Worm (Caenorhabditis elegans): ENCODE measurements around the gene col-40.

col-40 gene

DNA sequence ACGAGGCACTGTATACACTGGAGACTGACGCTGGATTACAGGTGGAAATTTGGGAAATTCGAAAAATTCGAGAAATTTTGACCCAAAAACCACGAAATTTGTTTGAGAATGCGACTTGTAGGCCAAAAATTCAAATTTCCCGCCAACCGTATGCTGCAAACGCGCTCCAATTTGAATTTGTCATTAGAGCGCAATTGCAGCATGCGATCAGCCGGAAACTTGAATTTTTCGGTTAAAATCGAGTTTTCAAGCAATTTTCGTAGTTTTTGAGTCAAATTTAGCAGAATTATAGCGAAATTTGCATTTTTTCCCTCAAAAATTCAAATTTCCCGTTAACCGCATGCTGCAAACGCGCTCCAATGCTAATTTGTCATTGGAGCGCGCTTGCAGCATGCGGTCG, 23.5 kb upstream of the col-40 start:
- TF ChIP-seq W03F9.2 (tag; optimal IDR thresholded peaks at IDR 0.05): no peak
- no peak for TF ChIP-seq dao-5 (tag; optimal IDR thresholded peaks at IDR 0.05)
- TF ChIP-seq him-1 (tag; optimal IDR thresholded peaks at IDR 0.05): no peak

DNA sequence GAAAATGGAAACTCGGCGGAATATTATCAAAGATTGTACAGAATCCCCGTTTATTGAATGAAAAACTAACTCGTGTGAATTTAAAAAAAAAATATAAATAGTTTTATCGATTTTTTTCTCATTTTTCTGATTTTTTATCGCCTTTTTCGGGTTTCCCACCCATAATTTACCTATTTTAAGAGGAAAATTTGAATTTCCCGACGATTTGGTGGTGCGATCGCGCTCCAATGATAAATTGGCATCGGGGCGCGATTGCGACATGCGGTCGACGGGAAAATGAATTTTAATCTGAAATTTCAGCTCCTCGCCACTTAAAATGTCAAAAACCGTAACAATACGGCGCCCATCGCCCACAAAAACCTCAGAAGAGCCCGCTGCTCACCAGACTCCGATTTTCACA, 20.9 kb upstream of the col-40 start, which contains the start of gene taf-6.1:
Gene taf-6.1, plus strand, starts transcription at position 301 of the 400 bp plus-strand sequence.
- TF ChIP-seq dao-5 (tag; optimal IDR thresholded peaks at IDR 0.05) (no peak), W03F9.2 (tag; optimal IDR thresholded peaks at IDR 0.05) (no peak), him-1 (tag; optimal IDR thresholded peaks at IDR 0.05) (no peak)

DNA sequence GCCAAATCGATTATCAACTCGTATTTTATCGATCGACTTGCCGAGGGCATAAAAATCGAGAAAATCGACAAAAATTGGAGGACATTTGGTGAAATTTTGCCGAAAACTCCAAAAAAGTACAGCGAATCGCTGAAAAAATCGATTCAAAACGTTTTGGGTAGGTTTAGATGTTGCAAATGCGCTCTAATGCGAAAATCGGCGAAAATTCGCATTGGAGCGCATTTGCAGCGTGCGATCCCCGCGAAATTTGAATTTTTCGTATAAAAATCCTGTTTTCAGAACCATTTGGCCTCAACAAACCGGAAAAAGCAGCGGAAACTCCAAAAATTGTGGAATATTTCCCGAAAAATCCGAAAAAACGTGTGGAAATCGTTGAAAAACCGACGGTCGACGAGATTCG, 19.7 kb upstream of the col-40 start:
- TF ChIP-seq dao-5 (tag; optimal IDR thresholded peaks at IDR 0.05) (no peak), him-1 (tag; optimal IDR thresholded peaks at IDR 0.05) (no peak), W03F9.2 (tag; optimal IDR thresholded peaks at IDR 0.05) (no peak)

DNA sequence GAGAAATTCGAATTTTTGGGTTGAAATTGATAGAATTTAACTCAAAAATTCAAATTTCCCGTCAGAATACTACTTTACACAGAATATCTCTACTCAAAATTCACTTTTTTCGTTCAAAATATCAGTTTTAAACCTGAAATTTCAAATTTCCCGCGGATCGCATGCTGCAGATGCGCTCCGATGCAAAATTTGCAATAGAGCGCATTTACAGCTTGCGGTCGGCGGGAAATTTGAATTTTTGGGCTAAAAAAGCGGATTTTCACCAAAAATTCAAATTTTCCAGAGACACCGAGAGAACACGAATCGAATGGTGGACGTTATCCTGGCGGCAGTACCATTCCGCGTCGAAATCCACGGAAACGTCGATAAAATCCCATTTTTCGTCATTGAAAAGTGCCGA, 18.0 kb upstream of the col-40 start:
- TF ChIP-seq W03F9.2 (tag; optimal IDR thresholded peaks at IDR 0.05): no peak
- TF ChIP-seq dao-5 (tag; optimal IDR thresholded peaks at IDR 0.05): no peak
- TF ChIP-seq him-1 (tag; optimal IDR thresholded peaks at IDR 0.05): no peak

DNA sequence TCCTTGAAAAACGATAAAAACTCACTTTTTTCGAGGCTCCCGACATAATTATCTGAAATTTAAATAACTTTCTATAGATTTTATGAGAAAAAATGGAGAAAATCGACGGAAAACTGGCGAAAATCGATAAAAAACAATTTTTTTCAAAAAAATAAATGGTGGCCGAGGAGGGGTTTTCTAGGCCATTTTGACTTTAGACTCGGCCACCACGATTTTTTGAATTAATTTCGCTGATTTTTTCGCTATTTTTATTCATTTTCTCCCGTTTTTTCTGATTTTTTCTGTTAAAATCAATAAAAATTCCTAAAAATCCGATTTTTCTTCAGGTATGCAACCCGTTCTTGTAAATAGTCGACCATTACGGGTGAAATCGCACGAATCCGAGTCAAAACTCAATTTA, 16.4 kb upstream of the col-40 start, which contains the start of the genes sut-1 and eri-3:
Gene sut-1, minus strand, starts transcription at position 58 of the 400 bp plus-strand sequence.
Gene eri-3, plus strand, starts transcription at position 327 of the 400 bp plus-strand sequence.
- TF ChIP-seq dao-5 (tag; optimal IDR thresholded peaks at IDR 0.05) (no peak), W03F9.2 (tag; optimal IDR thresholded peaks at IDR 0.05) (no peak), him-1 (tag; optimal IDR thresholded peaks at IDR 0.05) (no peak)

DNA sequence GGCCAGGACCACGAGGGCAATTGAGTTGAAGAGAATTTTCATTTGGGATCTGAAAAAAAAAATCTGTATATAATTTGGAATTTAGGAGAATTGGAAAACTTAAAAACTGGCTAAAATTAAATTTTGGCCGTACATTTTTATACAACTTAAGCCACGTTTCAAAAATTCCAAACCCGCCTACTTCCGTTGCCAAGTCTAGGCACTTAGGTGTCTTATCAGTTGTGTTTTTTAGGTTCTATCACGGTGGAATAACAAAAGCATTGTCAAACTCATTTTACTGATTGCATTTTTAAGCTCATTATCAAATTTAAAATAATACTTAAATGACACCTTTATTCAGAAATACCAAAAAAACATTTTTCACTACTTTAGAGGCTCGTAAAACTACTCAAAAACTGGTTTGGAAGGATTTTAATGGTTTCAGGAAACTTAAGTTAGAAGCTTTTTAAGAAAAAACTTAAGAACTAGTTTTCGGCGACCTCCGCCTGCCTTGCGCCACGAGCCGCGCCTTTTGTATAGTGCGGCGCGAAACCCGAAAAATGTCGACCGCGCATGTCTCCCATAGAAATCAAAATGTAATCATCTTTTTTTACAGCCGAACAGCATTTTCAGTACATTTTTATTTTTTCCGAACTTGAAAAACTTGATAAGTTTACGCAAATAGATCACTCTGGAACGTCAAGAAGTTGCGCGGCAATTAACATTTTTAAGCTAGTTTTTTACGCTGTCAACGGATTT, 11.4 kb upstream of the col-40 start, which contains the start of gene lips-13:
Gene lips-13, minus strand, starts transcription at position 51 of the 738 bp plus-strand sequence.
- TF ChIP-seq him-1 (tag; optimal IDR thresholded peaks at IDR 0.05): no peak
- no peak for TF ChIP-seq dao-5 (tag; optimal IDR thresholded peaks at IDR 0.05)
- TF ChIP-seq W03F9.2 (tag; optimal IDR thresholded peaks at IDR 0.05): no peak

DNA sequence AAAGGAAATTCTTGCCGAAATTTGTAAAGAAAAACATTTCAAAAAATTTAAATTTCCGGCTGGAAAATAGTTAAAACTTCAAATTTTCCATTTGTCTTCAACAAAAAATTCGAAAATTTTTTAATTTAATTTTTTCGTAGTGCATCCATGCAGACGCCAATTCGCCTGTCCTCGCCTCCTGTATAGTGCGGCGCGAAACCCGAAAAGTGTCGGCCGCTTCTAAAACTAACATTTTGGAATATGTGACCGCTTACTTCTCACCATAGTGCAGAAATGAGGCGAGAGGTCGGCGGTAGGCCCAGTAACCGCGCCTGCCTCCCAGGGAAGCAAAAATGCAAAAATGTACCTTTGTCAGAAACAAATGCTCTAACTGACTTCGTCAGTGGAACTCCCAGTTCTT, 9.8 kb upstream of the col-40 start:
- no peak for TF ChIP-seq dao-5 (tag; optimal IDR thresholded peaks at IDR 0.05)
- TF ChIP-seq him-1 (tag; optimal IDR thresholded peaks at IDR 0.05): no peak
- TF ChIP-seq W03F9.2 (tag; optimal IDR thresholded peaks at IDR 0.05): no peak

DNA sequence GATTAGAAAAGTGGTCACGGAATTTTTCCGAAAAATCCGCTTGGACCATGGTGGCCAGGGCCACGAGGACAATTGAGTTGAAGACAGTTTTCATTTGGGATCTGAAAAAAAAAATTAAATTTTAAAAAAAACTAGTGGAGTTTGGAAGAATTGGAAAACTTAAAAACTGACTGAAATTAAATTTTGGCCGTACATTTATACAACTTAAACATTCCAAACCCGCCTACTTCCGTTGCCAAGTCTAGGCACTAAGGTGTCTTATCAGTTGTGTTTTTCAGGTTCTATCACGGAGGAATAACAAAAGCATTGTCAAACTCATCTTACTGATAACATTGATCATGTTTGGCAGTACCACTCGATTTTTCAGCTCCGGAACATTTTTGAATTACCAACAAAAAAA, 7.4 kb upstream of the col-40 start, which contains the start of gene lips-12:
Gene lips-12, minus strand, starts transcription at position 101 of the 400 bp plus-strand sequence.
- TF ChIP-seq dao-5 (tag; optimal IDR thresholded peaks at IDR 0.05) (no peak), W03F9.2 (tag; optimal IDR thresholded peaks at IDR 0.05) (no peak), him-1 (tag; optimal IDR thresholded peaks at IDR 0.05) (no peak)

DNA sequence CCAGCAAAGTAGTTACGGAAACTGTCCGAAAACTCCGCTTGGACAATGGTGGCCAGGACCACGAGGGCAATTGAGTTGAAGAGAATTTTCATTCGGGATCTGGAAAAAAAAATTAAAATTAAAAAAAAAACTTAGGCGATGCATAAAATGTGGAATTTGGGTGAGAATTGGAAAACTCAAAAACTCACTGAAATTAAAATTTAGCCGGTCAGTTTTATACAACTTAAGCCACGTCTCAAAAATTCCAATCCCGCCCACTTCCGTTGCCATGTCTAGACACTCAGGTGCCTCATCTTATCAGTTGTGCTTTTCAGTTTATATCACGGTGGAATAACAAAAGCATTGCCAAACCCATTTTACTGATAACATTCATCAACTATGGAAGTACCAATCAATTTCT, 4.1 kb upstream of the col-40 start, which contains the start of gene lips-11:
Gene lips-11, minus strand, starts transcription at position 101 of the 400 bp plus-strand sequence.
- TF ChIP-seq him-1 (tag; optimal IDR thresholded peaks at IDR 0.05): no peak
- TF ChIP-seq W03F9.2 (tag; optimal IDR thresholded peaks at IDR 0.05): no peak
- no peak for TF ChIP-seq dao-5 (tag; optimal IDR thresholded peaks at IDR 0.05)

DNA sequence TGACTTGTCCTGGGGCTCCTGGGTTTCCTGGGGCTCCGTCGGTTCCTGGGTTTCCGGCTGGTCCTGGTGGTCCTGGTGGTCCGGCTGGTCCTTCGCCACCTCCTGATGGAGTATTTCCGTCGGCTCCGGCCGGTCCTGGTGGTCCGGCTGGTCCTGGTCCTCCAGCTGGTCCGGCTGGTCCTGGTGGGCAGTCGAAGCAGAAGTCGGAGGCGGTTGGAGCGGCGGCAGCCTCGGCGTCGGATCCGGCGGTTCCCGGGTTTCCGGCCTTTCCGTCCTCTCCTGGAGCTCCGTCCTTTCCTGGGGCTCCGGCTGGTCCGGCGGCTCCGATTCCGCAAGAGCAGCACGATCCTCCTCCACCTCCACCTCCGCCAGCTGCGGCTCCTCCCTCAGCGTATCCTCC, 1.5 kb downstream of the col-40 start:
- no peak for TF ChIP-seq him-1 (tag; optimal IDR thresholded peaks at IDR 0.05)

DNA sequence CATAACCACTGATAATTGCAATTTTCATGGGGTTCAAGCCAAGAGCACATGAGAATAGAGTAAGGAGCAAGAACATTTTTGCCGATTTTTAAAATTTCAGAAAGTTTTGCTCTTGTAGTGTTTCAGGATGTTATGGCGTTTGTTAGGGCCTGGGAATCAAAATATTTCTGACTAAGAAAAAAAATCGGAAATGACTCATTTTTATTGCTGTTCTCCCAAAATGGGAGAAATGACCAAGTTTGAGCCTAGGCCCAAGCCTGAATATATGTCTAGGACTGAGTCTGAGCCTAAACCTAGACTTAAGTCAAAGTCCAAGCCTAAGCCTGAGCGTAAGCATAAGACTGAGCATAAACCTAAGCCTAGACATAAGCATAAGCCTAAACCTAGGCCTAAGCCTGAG, 2.4 kb downstream of the col-40 start, which contains the start of gene T13B5.9:
Gene T13B5.9, minus strand, starts transcription at position 101 of the 400 bp plus-strand sequence.
- no peak for TF ChIP-seq dao-5 (tag; optimal IDR thresholded peaks at IDR 0.05)
- no peak for TF ChIP-seq him-1 (tag; optimal IDR thresholded peaks at IDR 0.05)
- no peak for TF ChIP-seq W03F9.2 (tag; optimal IDR thresholded peaks at IDR 0.05)

DNA sequence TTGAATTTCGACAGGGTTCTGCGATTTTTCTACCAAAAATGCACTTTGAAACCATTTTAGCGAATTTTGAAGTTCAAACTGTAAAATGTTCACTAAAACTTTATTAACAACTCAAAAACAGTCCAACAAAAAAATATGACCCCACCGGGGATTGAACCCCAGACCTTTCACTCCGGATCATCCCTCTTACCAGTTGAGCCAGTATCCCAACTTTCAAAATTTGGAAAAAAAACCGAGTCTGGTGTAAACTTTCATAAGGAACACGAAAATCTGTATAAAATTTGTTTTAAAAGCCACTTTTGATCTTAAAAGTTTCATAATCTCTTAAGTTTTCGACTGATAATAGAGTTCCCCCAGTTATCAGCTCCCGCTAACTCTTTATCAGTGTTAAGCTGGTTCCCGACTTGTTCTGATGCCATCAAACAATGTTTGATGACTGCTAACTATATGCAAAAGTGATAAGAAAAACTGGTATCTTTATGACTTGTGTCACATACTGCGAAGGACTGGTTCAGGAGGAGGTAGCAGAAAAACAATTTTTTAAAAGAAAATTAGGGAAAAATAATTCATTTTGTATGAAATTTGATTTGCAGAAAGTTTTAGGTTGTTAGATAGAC, 3.2 kb downstream of the col-40 start:
- TF ChIP-seq him-1 (tag; optimal IDR thresholded peaks at IDR 0.05): no peak

DNA sequence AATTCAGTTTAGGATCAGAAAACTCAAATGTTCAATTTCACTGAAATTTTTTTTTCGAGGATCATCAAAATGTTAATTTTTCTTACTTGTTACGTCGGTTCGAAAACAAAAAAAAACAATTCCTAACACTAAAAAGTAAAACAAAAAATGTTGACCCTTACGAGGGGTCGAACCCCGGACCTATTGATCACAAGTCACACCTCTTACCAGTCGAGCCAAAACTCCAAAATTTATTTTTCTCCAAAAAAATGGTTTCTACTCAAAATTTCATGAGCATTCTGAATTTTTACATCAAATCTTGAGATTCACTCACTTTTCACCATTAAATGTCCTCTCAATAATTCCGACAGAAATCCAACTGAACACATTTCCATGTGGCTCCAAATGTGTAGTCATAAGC, 4.6 kb downstream of the col-40 start:
- no peak for TF ChIP-seq him-1 (tag; optimal IDR thresholded peaks at IDR 0.05)
- TF ChIP-seq W03F9.2 (tag; optimal IDR thresholded peaks at IDR 0.05): no peak
- TF ChIP-seq dao-5 (tag; optimal IDR thresholded peaks at IDR 0.05): no peak

DNA sequence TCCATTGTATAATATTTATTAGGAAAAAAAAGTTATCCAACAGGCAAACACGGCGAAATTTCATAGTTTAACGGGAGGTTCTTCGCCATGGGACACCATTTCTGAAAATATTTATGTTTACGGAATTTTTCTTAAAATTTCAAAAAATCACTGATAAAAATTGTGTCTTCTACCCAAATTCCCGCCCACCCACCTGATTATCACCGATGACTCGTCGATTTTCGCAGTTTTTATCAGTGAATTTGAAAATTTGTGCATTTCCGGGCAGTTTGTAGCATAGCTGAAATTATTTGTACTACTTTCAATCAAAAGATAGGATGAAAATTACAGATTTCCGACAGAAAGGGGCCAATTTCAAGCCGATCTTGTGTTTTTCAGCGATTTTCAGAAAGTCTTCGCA, 5.4 kb downstream of the col-40 start:
- TF ChIP-seq dao-5 (tag; optimal IDR thresholded peaks at IDR 0.05): no peak
- TF ChIP-seq W03F9.2 (tag; optimal IDR thresholded peaks at IDR 0.05): no peak
- TF ChIP-seq him-1 (tag; optimal IDR thresholded peaks at IDR 0.05): no peak

Data from whole organism, L4/young adult.